Worm (Caenorhabditis elegans) whole organism, mixed stage, embryonic: Measurements from ENCODE around the gene cht-2.

Source experiments
- blmp-1 ChIP-seq: fragments of 150-350 bp; optimal IDR thresholded peaks from 2 replicates; lab custom pipeline; 2014; ENCODE audit warnings: missing biosample characterization, missing genetic modification characterization
- ceh-83 ChIP-seq: fragments of 200-800 bp; sonication (Bioruptor generic); optimal IDR thresholded peaks from 2 replicates; lab custom pipeline; 2018; ENCODE audit warnings: mild to moderate bottlenecking, missing genetic modification characterization, missing compliant biosample characterization
- ces-1 ChIP-seq: fragments of 150-350 bp; optimal IDR thresholded peaks from 2 replicates; lab custom pipeline; 2014; ENCODE audit warnings: missing biosample characterization, missing genetic modification reagents, missing genetic modification characterization
- ham-2 ChIP-seq: fragments of 200-800 bp; sonication (Bioruptor generic); optimal IDR thresholded peaks from 2 replicates; lab custom pipeline; 2018; ENCODE audit warnings: mild to moderate bottlenecking, missing genetic modification characterization, missing compliant biosample characterization
- lsy-2 ChIP-seq: fragments of 150-350 bp; optimal IDR thresholded peaks from 2 replicates; lab custom pipeline; 2014; ENCODE audit warnings: missing biosample characterization, missing genetic modification characterization
- nhr-12 ChIP-seq: fragments of 150-350 bp; optimal IDR thresholded peaks from 2 replicates; lab custom pipeline; 2014; ENCODE audit warnings: missing biosample characterization, missing genetic modification characterization
- pha-4 ChIP-seq: fragments of 150-350 bp; optimal IDR thresholded peaks from 2 replicates; lab custom pipeline; 2018; ENCODE audit warnings: missing biosample characterization, missing genetic modification reagents, missing genetic modification characterization
- unc-39 ChIP-seq: fragments of 150-350 bp; optimal IDR thresholded peaks from 2 replicates; lab custom pipeline; 2014; ENCODE audit warnings: missing biosample characterization, missing genetic modification characterization
- unc-62 ChIP-seq: fragments of 150-350 bp; optimal IDR thresholded peaks from 2 replicates; lab custom pipeline; 2014; ENCODE audit warnings: missing biosample characterization, missing genetic modification reagents, missing genetic modification characterization
- ztf-11 ChIP-seq: fragments of 150-350 bp; optimal IDR thresholded peaks from 2 replicates; lab custom pipeline; 2014; ENCODE audit warnings: missing biosample characterization, missing genetic modification characterization

- TF ChIP-seq unc-39, result no peak
- no peak for TF ChIP-seq unc-62
- TF ChIP-seq pha-4 (tag; lab: Kevin White, UChicago), result no peak
- TF ChIP-seq ces-1 (GFP tag; lab: Kevin White, UChicago), result no peak
- no peak for TF ChIP-seq ztf-11
- TF ChIP-seq nhr-12 (tag; lab: Kevin White, UChicago), result no peak
- no peak for TF ChIP-seq blmp-1 (tag; lab: Kevin White, UChicago)
- TF ChIP-seq ham-2 (GFP tag; lab: Kevin White, UChicago), result no peak
- TF ChIP-seq lsy-2 (tag; lab: Kevin White, UChicago), result no peak
- TF ChIP-seq ceh-83 (GFP tag; lab: Kevin White, UChicago), result no peak
Measured at ce11 chrII:8471139-8471538, 49.6 kb upstream of the cht-2 start, which contains the start of gene M05D6.8.
